Fruit fly (Drosophila melanogaster) S2 (cell line): ENCODE results near the gene mirr.

ENCODE experiments used
- CG8478 ChIP-seq: fragments of >200 bp; optimal IDR thresholded peaks from 2 replicates; lab custom pipeline; 2018
- CTCF ChIP-seq, 2 experiments: fragments of >200 bp; optimal IDR thresholded peaks; 2 replicates each; lab custom pipeline; 2018

DNA sequence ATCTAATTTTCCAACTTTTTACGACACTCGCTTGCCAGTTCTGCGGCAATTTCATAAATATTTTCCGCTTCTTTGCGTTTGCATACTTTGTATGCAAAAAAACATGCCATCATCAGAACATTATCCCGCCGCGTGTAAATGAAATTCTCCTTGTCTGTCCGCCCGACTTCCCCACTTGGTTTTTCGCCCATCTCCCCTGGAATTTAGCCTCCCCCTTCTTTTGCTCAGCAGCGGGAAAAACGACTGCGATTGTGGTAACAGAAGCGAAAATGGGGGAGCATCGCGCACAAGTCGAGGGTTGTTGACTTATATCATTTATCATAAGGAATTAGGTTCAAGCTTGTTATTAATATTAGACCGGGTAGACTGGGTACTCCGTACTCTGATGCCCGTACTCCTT lies 7.3 kb upstream of the mirr start:
- no peak for TF ChIP-seq CG8478 (lab: Kevin White, UChicago)
- TF ChIP-seq CTCF (optimal IDR thresholded peaks at IDR 0.05; lab: Kevin White, UChicago): no peak
